Worm (Caenorhabditis elegans) whole organism, late embryonic: ENCODE results near the gene R53.8.

Source experiments
- C08G9.2 ChIP-seq: sonication (generic microtip); optimal IDR thresholded peaks from 2 replicates; lab custom pipeline; 2016; ENCODE audit warnings: mild to moderate bottlenecking, missing genetic modification characterization, moderate library complexity, missing compliant biosample characterization
- F13H6.1 ChIP-seq: sonication (generic microtip); optimal IDR thresholded peaks from 2 replicates; lab custom pipeline; 2016; ENCODE audit warnings: missing genetic modification characterization, missing compliant biosample characterization
- K02D7.2 ChIP-seq: sonication (generic microtip); optimal IDR thresholded peaks from 2 replicates; lab custom pipeline; 2017; ENCODE audit warnings: mild to moderate bottlenecking, missing genetic modification characterization, missing compliant biosample characterization
- T23F11.4 ChIP-seq: fragments of 200-800 bp; sonication (Bioruptor generic); optimal IDR thresholded peaks from 2 replicates; lab custom pipeline; 2018; ENCODE audit warnings: mild to moderate bottlenecking, missing genetic modification characterization, missing compliant biosample characterization
- ama-1 ChIP-seq: fragments of 150-350 bp; optimal IDR thresholded peaks from 2 replicates; lab custom pipeline; 2014
- ceh-14 ChIP-seq: sonication (generic microtip); optimal IDR thresholded peaks from 2 replicates; lab custom pipeline; 2016; ENCODE audit warnings: missing genotype, missing genetic modification characterization, missing compliant biosample characterization
- ceh-18 ChIP-seq: sonication (generic microtip); optimal IDR thresholded peaks from 2 replicates; lab custom pipeline; 2016; ENCODE audit warnings: missing genetic modification characterization, missing compliant biosample characterization
- ceh-22 ChIP-seq: sonication (generic microtip); optimal IDR thresholded peaks from 2 replicates; lab custom pipeline; 2017; ENCODE audit warnings: missing biosample characterization, missing genetic modification characterization
- ceh-31 ChIP-seq: sonication (generic microtip); optimal IDR thresholded peaks from 2 replicates; lab custom pipeline; 2016; ENCODE audit warnings: missing genetic modification characterization, missing compliant biosample characterization
- ceh-45 ChIP-seq: fragments of 200-800 bp; sonication (Bioruptor generic); IDR thresholded peaks from 2 replicates; pipeline ENCODE4 v1.3.6; 2022; ENCODE audit warnings: missing genetic modification reagents, missing genetic modification characterization, missing compliant biosample characterization
- ceh-48 ChIP-seq: sonication (generic microtip); optimal IDR thresholded peaks from 2 replicates; lab custom pipeline; 2016; ENCODE audit warnings: missing genetic modification characterization, inconsistent platforms, missing compliant biosample characterization
- ceh-9 ChIP-seq: sonication (generic microtip); optimal IDR thresholded peaks from 2 replicates; lab custom pipeline; 2016; ENCODE audit warnings: mild to moderate bottlenecking, missing genetic modification characterization, inconsistent platforms, missing compliant biosample characterization
- che-1 ChIP-seq: sonication (generic microtip); optimal IDR thresholded peaks from 2 replicates; lab custom pipeline; 2016; ENCODE audit warnings: mild to moderate bottlenecking, missing genetic modification characterization, missing compliant biosample characterization
- dve-1 ChIP-seq: sonication (generic microtip); optimal IDR thresholded peaks from 2 replicates; lab custom pipeline; 2017; ENCODE audit warnings: antibody characterized with exemption, mild to moderate bottlenecking, missing genetic modification characterization, missing compliant biosample characterization
- elt-2 ChIP-seq: sonication (generic microtip); optimal IDR thresholded peaks from 2 replicates; lab custom pipeline; 2016; ENCODE audit warnings: missing genetic modification reagents, missing genetic modification characterization, missing compliant biosample characterization
- elt-4 ChIP-seq: sonication (generic microtip); optimal IDR thresholded peaks from 2 replicates; lab custom pipeline; 2016; ENCODE audit warnings: missing genetic modification characterization, missing compliant biosample characterization
- fax-1 ChIP-seq: sonication (generic microtip); optimal IDR thresholded peaks from 2 replicates; lab custom pipeline; 2016; ENCODE audit warnings: missing genotype, missing genetic modification characterization, missing compliant biosample characterization
- fkh-10 ChIP-seq: fragments of 150-350 bp; optimal IDR thresholded peaks from 2 replicates; lab custom pipeline; 2014; ENCODE audit warnings: missing biosample characterization, missing genetic modification reagents, missing genetic modification characterization
- fkh-6 ChIP-seq: sonication (generic microtip); optimal IDR thresholded peaks from 2 replicates; lab custom pipeline; 2016; ENCODE audit warnings: missing genetic modification characterization, missing compliant biosample characterization
- gmeb-2 ChIP-seq: sonication (generic microtip); optimal IDR thresholded peaks from 2 replicates; lab custom pipeline; 2016; ENCODE audit warnings: missing genetic modification characterization, inconsistent platforms, missing compliant biosample characterization
- hlh-13 ChIP-seq: fragments of 200-800 bp; sonication (Bioruptor generic); optimal IDR thresholded peaks from 2 replicates; lab custom pipeline; 2018; ENCODE audit warnings: mild to moderate bottlenecking, missing genetic modification characterization, missing compliant biosample characterization
- hlh-30 ChIP-seq: sonication (generic microtip); optimal IDR thresholded peaks from 2 replicates; lab custom pipeline; 2017; ENCODE audit warnings: antibody characterized with exemption, missing genetic modification characterization, missing compliant biosample characterization; ENCODE audit not compliant: insufficient read depth
- hlh-6 ChIP-seq: sonication (generic microtip); optimal IDR thresholded peaks from 2 replicates; lab custom pipeline; 2016; ENCODE audit warnings: missing genotype, missing genetic modification characterization, missing compliant biosample characterization
- hlh-8 ChIP-seq: sonication (generic microtip); optimal IDR thresholded peaks from 2 replicates; lab custom pipeline; 2016; ENCODE audit warnings: missing genotype, missing genetic modification characterization, missing compliant biosample characterization
- lin-11 ChIP-seq: fragments of 200-800 bp; sonication (Bioruptor generic); optimal IDR thresholded peaks from 2 replicates; lab custom pipeline; 2018; ENCODE audit warnings: mild to moderate bottlenecking, missing genetic modification characterization, missing compliant biosample characterization
- madf-2 ChIP-seq: sonication (generic microtip); optimal IDR thresholded peaks from 2 replicates; lab custom pipeline; 2017; ENCODE audit warnings: missing genetic modification characterization, missing compliant biosample characterization
- nfya-1 ChIP-seq: sonication (generic microtip); optimal IDR thresholded peaks from 2 replicates; lab custom pipeline; 2017; ENCODE audit warnings: missing genetic modification characterization, mild to moderate bottlenecking, missing compliant biosample characterization, antibody characterized with exemption, moderate library complexity
- nhr-11 ChIP-seq: fragments of 150-350 bp; optimal IDR thresholded peaks from 2 replicates; lab custom pipeline; 2014; ENCODE audit warnings: missing biosample characterization, missing genetic modification characterization
- nhr-232 ChIP-seq: sonication (generic microtip); optimal IDR thresholded peaks from 2 replicates; lab custom pipeline; 2016; ENCODE audit warnings: missing genetic modification characterization, missing compliant biosample characterization
- npax-4 ChIP-seq: sonication (generic microtip); optimal IDR thresholded peaks from 2 replicates; lab custom pipeline; 2016; ENCODE audit warnings: missing genetic modification characterization, missing compliant biosample characterization
- odd-2 ChIP-seq: sonication (generic microtip); optimal IDR thresholded peaks from 2 replicates; lab custom pipeline; 2017; ENCODE audit warnings: antibody characterized with exemption, mild to moderate bottlenecking, missing genetic modification characterization, missing compliant biosample characterization
- pag-3 ChIP-seq: sonication (generic microtip); optimal IDR thresholded peaks from 2 replicates; lab custom pipeline; 2016; ENCODE audit warnings: missing compliant biosample characterization, missing genetic modification characterization, borderline replicate concordance
- pax-1 ChIP-seq: fragments of 150-350 bp; optimal IDR thresholded peaks from 2 replicates; lab custom pipeline; 2014; ENCODE audit warnings: missing biosample characterization, missing genetic modification characterization
- pha-2 ChIP-seq: sonication (generic microtip); optimal IDR thresholded peaks from 2 replicates; lab custom pipeline; 2017; ENCODE audit warnings: mild to moderate bottlenecking, missing genetic modification characterization, missing compliant biosample characterization
- pha-4 ChIP-seq: fragments of 150-350 bp; optimal IDR thresholded peaks from 2 replicates; lab custom pipeline; 2018; ENCODE audit warnings: missing biosample characterization, missing genetic modification reagents, missing genetic modification characterization
- pqm-1 ChIP-seq: sonication (generic microtip); optimal IDR thresholded peaks from 2 replicates; lab custom pipeline; 2016; ENCODE audit warnings: missing genetic modification characterization, missing compliant biosample characterization
- ref-2 ChIP-seq: sonication (generic microtip); optimal IDR thresholded peaks from 2 replicates; lab custom pipeline; 2016; ENCODE audit warnings: missing genetic modification characterization, missing compliant biosample characterization
- sox-2 ChIP-seq: fragments of 200-800 bp; sonication (Bioruptor generic); IDR thresholded peaks from 2 replicates; pipeline ENCODE4 v1.3.6; 2022; ENCODE audit warnings: missing genetic modification reagents, missing genetic modification characterization, missing compliant biosample characterization
- sox-4 ChIP-seq: sonication (generic microtip); optimal IDR thresholded peaks from 2 replicates; lab custom pipeline; 2017; ENCODE audit warnings: mild to moderate bottlenecking, missing genetic modification characterization, inconsistent platforms, missing compliant biosample characterization
- syd-9 ChIP-seq: sonication (generic microtip); optimal IDR thresholded peaks from 2 replicates; lab custom pipeline; 2016; ENCODE audit warnings: mild to moderate bottlenecking, missing genetic modification characterization, moderate library complexity, missing compliant biosample characterization
- ttx-3 ChIP-seq: sonication (generic microtip); optimal IDR thresholded peaks from 2 replicates; lab custom pipeline; 2016; ENCODE audit warnings: missing genetic modification reagents, missing genetic modification characterization, missing compliant biosample characterization
- unc-3 ChIP-seq, 2 experiments: fragments of 200-800 bp in 1 of 2; sonication (Bioruptor generic) in 1 of 2; sonication (generic microtip) in 1 of 2; conservative IDR thresholded peaks in 1 of 2; optimal IDR thresholded peaks in 1 of 2; 2 replicates each; pipeline versions ENCODE4 v1.3.6 to Lab custom; 2016 to 2022; ENCODE audit warnings: missing compliant biosample characterization in 2 of 2, missing genetic modification characterization in 2 of 2, missing genetic modification reagents in 1 of 2
- unc-42 ChIP-seq: sonication (generic microtip); optimal IDR thresholded peaks from 2 replicates; lab custom pipeline; 2016; ENCODE audit warnings: missing genotype, missing genetic modification characterization, missing compliant biosample characterization
- unc-55 ChIP-seq: sonication (generic microtip); optimal IDR thresholded peaks from 2 replicates; lab custom pipeline; 2017; ENCODE audit warnings: missing biosample characterization, missing genetic modification reagents, missing genetic modification characterization
- unc-86 ChIP-seq: sonication (generic microtip); optimal IDR thresholded peaks from 2 replicates; lab custom pipeline; 2016; ENCODE audit warnings: missing genetic modification characterization, missing compliant biosample characterization

R53.8 gene

ce11 chrII:9940430-9940829 lies 36.1 kb upstream of the R53.8 start, which contains the start of gene ufd-3 (continued):
- TF ChIP-seq ceh-9 (tag; lab: Kevin White, UChicago) (no peak), hlh-30 (tag; lab: Kevin White, UChicago) (no peak), dve-1 (tag; lab: Kevin White, UChicago) (peak; percentile 10), pha-2 (no peak), che-1 (tag; lab: Kevin White, UChicago) (peak; percentile 5), K02D7.2 (tag; lab: Kevin White, UChicago) (no peak), npax-4 (no peak), ceh-48 (no peak), unc-86 (tag; lab: Kevin White, UChicago) (no peak), nhr-11 (tag; lab: Kevin White, UChicago) (peak; percentile 69), pax-1 (tag; lab: Kevin White, UChicago) (peak; percentile 65), ceh-14 (peak; percentile 81), hlh-6 (tag; lab: Kevin White, UChicago) (peak; percentile 18), sox-4 (no peak), fax-1 (tag; lab: Kevin White, UChicago) (peak; percentile 76), F13H6.1 (tag; lab: Kevin White, UChicago) (peak; percentile 63), unc-55 (peak; percentile 54), ref-2 (peak; percentile 90), hlh-13 (GFP tag; lab: Kevin White, UChicago) (peak; percentile 29), pha-4 (tag; lab: Kevin White, UChicago) (no peak), C08G9.2 (tag; lab: Kevin White, UChicago) (peak; percentile 98), ceh-31 (tag; lab: Kevin White, UChicago) (peak; percentile 98), unc-3 (GFP tag; conservative IDR thresholded peaks at IDR 0.05; lab: Robert Waterston, UW) (0 out of 2 replicates have a peak, but pooled peaks have one; percentile 35), unc-3 (tag; optimal IDR thresholded peaks at IDR 0.05; lab: Kevin White, UChicago) (no peak), odd-2 (tag; lab: Kevin White, UChicago) (no peak), fkh-6 (tag; lab: Kevin White, UChicago) (peak; percentile 65), hlh-8 (tag; lab: Kevin White, UChicago) (peak; percentile 85), unc-42 (tag; lab: Kevin White, UChicago) (peak; percentile 67), T23F11.4 (GFP tag; lab: Kevin White, UChicago) (no peak), syd-9 (tag; lab: Kevin White, UChicago) (peak; percentile 8), gmeb-2 (tag; lab: Kevin White, UChicago) (no peak), elt-4 (tag; lab: Kevin White, UChicago) (no peak), lin-11 (tag; lab: Kevin White, UChicago) (no peak), ama-1 (lab: Kevin White, UChicago) (no peak), ceh-45 (no peak), pag-3 (tag; lab: Kevin White, UChicago) (peak; percentile 48), madf-2 (tag; lab: Kevin White, UChicago) (no peak), sox-2 (GFP tag; lab: Robert Waterston, UW) (no peak), ceh-22 (tag; lab: Kevin White, UChicago) (no peak), nhr-232 (tag; lab: Kevin White, UChicago) (no peak), ceh-18 (tag; lab: Kevin White, UChicago) (peak; percentile 46), elt-2 (tag; lab: Kevin White, UChicago) (peak; percentile 74), fkh-10 (no peak), pqm-1 (peak; percentile 56), nfya-1 (peak; percentile 62), ttx-3 (peak; percentile 60)
